Worm (Caenorhabditis elegans) whole organism, midembryonic: Measurements from ENCODE around the gene ifo-1.

Source experiments
- T22C8.4 ChIP-seq: fragments of 200-800 bp; sonication (Bioruptor generic); IDR thresholded peaks from 2 replicates; pipeline ENCODE4 v1.3.6; 2022; ENCODE audit warnings: missing genetic modification characterization, missing compliant biosample characterization
- flt-1 ChIP-seq: fragments of 200-800 bp; sonication (Bioruptor generic); IDR thresholded peaks from 2 replicates; pipeline ENCODE4 v1.3.6; 2022; ENCODE audit warnings: missing genetic modification characterization, missing compliant biosample characterization
- med-1 ChIP-seq: sonication (generic microtip); optimal IDR thresholded peaks from 2 replicates; lab custom pipeline; 2017; ENCODE audit warnings: missing genetic modification characterization, mild to moderate bottlenecking, missing compliant biosample characterization, antibody characterized with exemption, missing genetic modification reagents; ENCODE audit not compliant: insufficient read depth
- tab-1 ChIP-seq: fragments of 200-800 bp; sonication (Bioruptor generic); IDR thresholded peaks from 2 replicates; pipeline ENCODE4 v1.3.6; 2022; ENCODE audit warnings: missing genetic modification characterization, missing compliant biosample characterization

DNA sequence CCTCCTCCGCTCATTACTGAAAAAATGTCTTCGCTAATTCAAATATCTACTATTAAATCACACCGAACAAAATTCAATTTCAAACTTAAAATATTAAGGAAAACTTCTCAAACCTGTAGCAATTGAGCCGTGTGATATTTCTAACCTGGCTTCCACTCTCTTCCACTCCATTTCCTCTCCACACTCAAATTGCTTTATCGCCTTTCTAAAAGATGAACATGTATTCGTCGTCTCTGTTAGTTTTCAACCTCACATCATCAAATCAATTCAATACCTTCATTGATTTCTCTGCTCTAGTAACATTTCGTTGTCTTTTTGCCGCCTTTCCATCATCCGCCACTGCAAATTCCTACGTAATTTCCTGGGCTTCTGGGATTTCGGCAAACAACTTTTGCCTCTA is 34.5 kb downstream of the ifo-1 start, which contains the start of gene F42C5.4:
- no peak for TF ChIP-seq tab-1
- no peak for TF ChIP-seq flt-1
- TF ChIP-seq med-1, result no peak
- TF ChIP-seq T22C8.4 (GFP tag; lab: Robert Waterston, UW), result no peak
